Worm (Caenorhabditis elegans) whole organism, L4/young adult: ENCODE data around the gene Y53G8AR.9.

Experiments used
- W03F9.2 ChIP-seq: fragments of 150-350 bp; optimal IDR thresholded peaks from 2 replicates; lab custom pipeline; 2014; ENCODE audit warnings: missing biosample characterization, missing genetic modification characterization
- dao-5 ChIP-seq: sonication (generic microtip); optimal IDR thresholded peaks from 2 replicates; lab custom pipeline; 2016; ENCODE audit warnings: missing genotype, missing genetic modification characterization, moderate library complexity, missing compliant biosample characterization
- him-1 ChIP-seq: sonication (generic microtip); optimal IDR thresholded peaks from 2 replicates; lab custom pipeline; 2016; ENCODE audit warnings: missing genotype, missing genetic modification reagents, missing genetic modification characterization, missing compliant biosample characterization

The Y53G8AR.9 gene

ce11 chrIII:3294283-3294793, 26.7 kb downstream of the Y53G8AR.9 start, which contains the start of the genes Y53G8AR.8 and Y53G8AR.6:
TSS of gene Y53G8AR.8 (minus strand) at chrIII:3294330.
TSS of gene Y53G8AR.6 (plus strand) at chrIII:3294743.
- no peak for TF ChIP-seq dao-5 (tag; lab: Kevin White, UChicago)
- TF ChIP-seq W03F9.2 (tag; lab: Kevin White, UChicago), result peak; percentile 41
- TF ChIP-seq him-1 (tag; lab: Kevin White, UChicago), result no peak

- TF ChIP-seq him-1 (tag; lab: Kevin White, UChicago) (no peak), dao-5 (tag; lab: Kevin White, UChicago) (no peak), W03F9.2 (tag; lab: Kevin White, UChicago) (no peak)
Measured at ce11 chrIII:3281860-3282358, 39.1 kb downstream of the Y53G8AR.9 start, which contains the start of gene mfsd-8. TSS of gene mfsd-8 (plus strand) at chrIII:3282308.

DNA sequence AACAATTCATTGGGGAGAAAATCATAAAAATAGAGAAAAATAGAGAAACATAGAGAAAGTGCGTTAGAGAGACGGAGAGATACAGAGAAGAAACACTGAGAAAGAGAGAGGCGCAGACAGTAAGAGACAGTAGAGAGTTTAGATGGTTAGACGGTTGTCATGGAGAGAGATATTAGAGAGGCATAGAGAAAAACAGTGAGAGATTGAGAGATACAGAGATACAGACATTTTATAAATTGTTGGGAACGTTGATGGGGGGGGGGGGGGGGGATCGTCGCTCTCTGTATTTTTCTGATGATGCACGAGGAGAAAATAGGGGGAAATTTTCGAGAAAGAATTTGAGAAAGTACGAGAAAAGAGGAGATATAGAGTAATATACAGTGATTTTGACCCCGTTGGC, 41.7 kb downstream of the Y53G8AR.9 start:
- TF ChIP-seq W03F9.2 (tag; lab: Kevin White, UChicago) (peak; percentile 49), him-1 (tag; lab: Kevin White, UChicago) (no peak)

DNA sequence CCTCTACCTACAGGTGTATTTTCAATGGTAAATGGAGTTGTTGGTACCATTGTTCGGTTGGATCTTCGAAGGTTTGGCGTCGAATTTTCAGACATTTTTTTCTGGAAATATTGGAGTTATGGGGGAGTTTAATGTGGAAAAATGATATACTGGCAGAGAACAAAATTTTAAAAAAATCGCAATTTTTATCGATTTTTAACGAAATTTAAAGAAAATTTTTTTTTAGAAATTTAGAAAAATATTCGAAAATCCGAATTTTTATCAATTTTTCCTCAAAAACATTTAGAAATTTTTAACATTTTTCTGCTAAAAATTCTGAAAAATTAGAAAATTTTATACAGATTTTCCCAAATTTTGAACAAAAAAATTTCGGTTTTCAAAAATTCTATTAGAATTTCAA, 42.4 kb downstream of the Y53G8AR.9 start, which contains the start of gene Y53G8AM.8:
Gene Y53G8AM.8 (minus strand): TSS at position 101 of the 400 bp plus-strand sequence.
- TF ChIP-seq him-1 (tag; lab: Kevin White, UChicago) (no peak), W03F9.2 (tag; lab: Kevin White, UChicago) (no peak), dao-5 (tag; lab: Kevin White, UChicago) (no peak)

DNA sequence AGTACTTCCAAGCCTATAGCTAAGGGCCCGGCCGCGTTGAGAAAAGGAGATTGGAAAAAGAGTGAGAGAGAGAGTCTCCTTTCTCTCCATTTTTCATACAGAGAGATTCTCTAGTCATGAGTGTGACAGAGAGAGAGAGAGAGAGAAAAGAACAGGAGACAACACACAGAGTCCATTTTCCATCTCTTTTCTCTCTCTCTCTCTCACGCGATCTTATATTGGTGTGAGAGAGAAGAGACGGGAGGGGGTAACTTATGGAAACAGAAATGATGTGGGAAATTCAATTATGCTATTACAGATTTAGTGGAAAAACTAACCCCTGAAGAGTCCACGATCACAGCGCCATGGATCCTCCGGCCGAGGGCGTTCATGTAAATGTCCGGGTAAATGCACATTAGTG, 47.9 kb downstream of the Y53G8AR.9 start:
- TF ChIP-seq him-1 (tag; lab: Kevin White, UChicago), result no peak
- no peak for TF ChIP-seq dao-5 (tag; lab: Kevin White, UChicago)
- no peak for TF ChIP-seq W03F9.2 (tag; lab: Kevin White, UChicago)

DNA sequence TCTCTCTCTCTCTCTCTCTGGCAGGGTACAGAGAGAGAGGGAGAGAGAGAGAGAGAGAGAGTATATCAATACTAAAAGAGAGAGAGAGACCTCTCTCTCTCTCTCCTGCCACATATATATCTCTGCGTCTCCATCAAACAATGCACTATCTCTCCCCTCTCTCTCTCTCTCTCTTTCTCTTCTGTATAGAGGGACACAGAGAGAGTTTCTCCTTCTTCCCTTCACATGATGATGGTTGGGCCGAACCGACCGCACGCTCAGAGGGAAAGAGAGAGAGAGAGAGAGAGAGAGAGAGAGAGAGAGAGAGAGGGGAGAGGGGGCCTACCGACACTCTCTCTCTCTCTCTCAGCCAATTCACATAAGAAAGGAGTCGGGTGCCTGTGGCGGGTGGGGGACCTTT, 49.4 kb downstream of the Y53G8AR.9 start:
- TF ChIP-seq him-1 (tag; lab: Kevin White, UChicago) (no peak), dao-5 (tag; lab: Kevin White, UChicago) (no peak), W03F9.2 (tag; lab: Kevin White, UChicago) (peak; percentile 36)
